Worm (Caenorhabditis elegans): Measurements from ENCODE around the gene K06H7.1.

Gene K06H7.1

ce11 chrIII:8106476-8106875 lies 7.4 kb downstream of the K06H7.1 start (continued):
- TF ChIP-seq unc-39 (tag; optimal IDR thresholded peaks at IDR 0.05) (no peak), ZK546.5 (tag; optimal IDR thresholded peaks at IDR 0.05) (no peak), Y55F3AM.14 (GFP tag; optimal IDR thresholded peaks at IDR 0.05) (peak; percentile 32), unc-62 (GFP tag; optimal IDR thresholded peaks at IDR 0.05) (no peak), mbf-1 (tag; optimal IDR thresholded peaks at IDR 0.05) (no peak), nhr-23 (tag; optimal IDR thresholded peaks at IDR 0.05) (no peak)

- TF ChIP-seq nhr-12 (tag; optimal IDR thresholded peaks at IDR 0.05) (no peak), aly-2 (tag; optimal IDR thresholded peaks at IDR 0.05) (no peak), peb-1 (tag; optimal IDR thresholded peaks at IDR 0.05) (no peak), mbf-1 (tag; optimal IDR thresholded peaks at IDR 0.05) (no peak), ceh-16 (tag; optimal IDR thresholded peaks at IDR 0.05) (no peak), lin-13 (GFP tag; optimal IDR thresholded peaks at IDR 0.05) (no peak), unc-55 (GFP tag; optimal IDR thresholded peaks at IDR 0.05) (no peak), unc-39 (tag; optimal IDR thresholded peaks at IDR 0.05) (no peak), nhr-77 (tag; optimal IDR thresholded peaks at IDR 0.05) (no peak), Y55F3AM.14 (GFP tag; optimal IDR thresholded peaks at IDR 0.05) (no peak), ztf-4 (tag; optimal IDR thresholded peaks at IDR 0.05) (no peak), alr-1 (tag; optimal IDR thresholded peaks at IDR 0.05) (no peak)
Measured at ce11 chrIII:8108490-8108889, 9.4 kb downstream of the K06H7.1 start, which contains the start of gene C14B9.3. C14B9.3 (plus strand) TSS chrIII:8108790.

- no peak for TF ChIP-seq zag-1 (tag; optimal IDR thresholded peaks at IDR 0.05)
- no peak for TF ChIP-seq elt-1 (tag; optimal IDR thresholded peaks at IDR 0.05)
- no peak for TF ChIP-seq skn-1 (tag; optimal IDR thresholded peaks at IDR 0.05)
- TF ChIP-seq mab-5 (tag; optimal IDR thresholded peaks at IDR 0.05) = no peak
- no peak for TF ChIP-seq elt-3 (tag; optimal IDR thresholded peaks at IDR 0.05)
- TF ChIP-seq sma-9 (GFP tag; optimal IDR thresholded peaks at IDR 0.05) = peak; percentile 66
- no peak for TF ChIP-seq sma-9 (tag; optimal IDR thresholded peaks at IDR 0.05)
- no peak for TF ChIP-seq ceh-82 (tag; optimal IDR thresholded peaks at IDR 0.05)
- no peak for TF ChIP-seq ztf-11 (tag; optimal IDR thresholded peaks at IDR 0.05)
- no peak for TF ChIP-seq mbf-1 (tag; optimal IDR thresholded peaks at IDR 0.05)
- TF ChIP-seq gmeb-1 (tag; optimal IDR thresholded peaks at IDR 0.05) = peak; percentile 66
- no peak for TF ChIP-seq ztf-1 (GFP tag; conservative IDR thresholded peaks at IDR 0.05)
- no peak for TF ChIP-seq blmp-1 (tag; optimal IDR thresholded peaks at IDR 0.05; ENCODE audit: insufficient read depth)
- TF ChIP-seq fos-1 (tag; optimal IDR thresholded peaks at IDR 0.05) = peak; percentile 33
- peak; percentile 59 for TF ChIP-seq lin-11 (tag; optimal IDR thresholded peaks at IDR 0.05)
- TF ChIP-seq lsy-2 (tag; optimal IDR thresholded peaks at IDR 0.05) = peak; percentile 73 to 81
- TF ChIP-seq Y55F3AM.14 (GFP tag; optimal IDR thresholded peaks at IDR 0.05) = peak; percentile 61
- TF ChIP-seq ceh-16 (tag; optimal IDR thresholded peaks at IDR 0.05) = peak; percentile 8
- TF ChIP-seq ZK546.5 (tag; optimal IDR thresholded peaks at IDR 0.05) = no peak
- no peak for TF ChIP-seq lin-39 (tag; optimal IDR thresholded peaks at IDR 0.05)
- TF ChIP-seq unc-55 (GFP tag; optimal IDR thresholded peaks at IDR 0.05) = peak; percentile 59
- no peak for TF ChIP-seq dmd-4 (tag; optimal IDR thresholded peaks at IDR 0.05)
- TF ChIP-seq ama-1 (optimal IDR thresholded peaks at IDR 0.05) = no peak
- peak; percentile 82 for TF ChIP-seq nhr-21 (tag; optimal IDR thresholded peaks at IDR 0.05)
- peak; percentile 75 for TF ChIP-seq C34F6.9 (tag; optimal IDR thresholded peaks at IDR 0.05)
- no peak for TF ChIP-seq nhr-23 (tag; optimal IDR thresholded peaks at IDR 0.05)
- no peak for TF ChIP-seq peb-1 (tag; optimal IDR thresholded peaks at IDR 0.05)
- no peak for TF ChIP-seq nhr-12 (tag; optimal IDR thresholded peaks at IDR 0.05)
- TF ChIP-seq nhr-10 (tag; optimal IDR thresholded peaks at IDR 0.05) = no peak
- no peak for TF ChIP-seq alr-1 (tag; optimal IDR thresholded peaks at IDR 0.05)
- TF ChIP-seq nhr-237 (tag; optimal IDR thresholded peaks at IDR 0.05) = no peak
- no peak for TF ChIP-seq nhr-11 (tag; optimal IDR thresholded peaks at IDR 0.05)
- no peak for TF ChIP-seq nhr-77 (tag; optimal IDR thresholded peaks at IDR 0.05)
- no peak for TF ChIP-seq unc-39 (tag; optimal IDR thresholded peaks at IDR 0.05)
- peak; percentile 67 for TF ChIP-seq sma-3 (GFP tag; optimal IDR thresholded peaks at IDR 0.05)
- TF ChIP-seq egl-27 (tag; optimal IDR thresholded peaks at IDR 0.05) = peak; percentile 8
- peak; percentile 84 for TF ChIP-seq nhr-129 (tag; optimal IDR thresholded peaks at IDR 0.05)
- TF ChIP-seq ztf-4 (tag; optimal IDR thresholded peaks at IDR 0.05) = peak; percentile 47
- TF ChIP-seq R02D3.7 (tag; optimal IDR thresholded peaks at IDR 0.05) = no peak
- peak; percentile 63 for TF ChIP-seq F13H6.1 (tag; optimal IDR thresholded peaks at IDR 0.05)
- no peak for TF ChIP-seq aly-2 (tag; optimal IDR thresholded peaks at IDR 0.05)
- no peak for TF ChIP-seq nhr-6 (tag; optimal IDR thresholded peaks at IDR 0.05)
- peak; percentile 48 for TF ChIP-seq sem-4 (tag; optimal IDR thresholded peaks at IDR 0.05)
- TF ChIP-seq unc-62 (GFP tag; optimal IDR thresholded peaks at IDR 0.05) = no peak
- TF ChIP-seq nhr-25 (tag; optimal IDR thresholded peaks at IDR 0.05) = peak; percentile 20
- TF ChIP-seq lin-13 (GFP tag; optimal IDR thresholded peaks at IDR 0.05) = peak; percentile 70
- no peak for TF ChIP-seq mdl-1 (tag; optimal IDR thresholded peaks at IDR 0.05)
- TF ChIP-seq crh-2 (tag; optimal IDR thresholded peaks at IDR 0.05) = peak; percentile 51
Measured at ce11 chrIII:8109459-8110057, 10.4 kb downstream of the K06H7.1 start.
